Worm (Caenorhabditis elegans): ENCODE data around the gene C53D6.6.

The C53D6.6 gene

ce11 chrIV:9007947-9008346 lies 24.5 kb downstream of the C53D6.6 start:
- TF ChIP-seq F26F4.8 (GFP tag; conservative IDR thresholded peaks at IDR 0.05), result no peak
- no peak for TF ChIP-seq nhr-111 (GFP tag; optimal IDR thresholded peaks at IDR 0.05)
- TF ChIP-seq ceh-32 (tag; optimal IDR thresholded peaks at IDR 0.05; ENCODE audit: poor library complexity), result no peak
- TF ChIP-seq tag-97 (GFP tag; IDR thresholded peaks at IDR 0.05), result no peak
- no peak for TF ChIP-seq T26A8.4 (GFP tag; IDR thresholded peaks at IDR 0.05)
- TF ChIP-seq nhr-237 (tag; optimal IDR thresholded peaks at IDR 0.05), result no peak
- TF ChIP-seq madf-5 (GFP tag; IDR thresholded peaks at IDR 0.05), result no peak
- no peak for TF ChIP-seq snpc-4 (tag; optimal IDR thresholded peaks at IDR 0.05)
- TF ChIP-seq nhr-6 (tag; optimal IDR thresholded peaks at IDR 0.05), result no peak
- no peak for TF ChIP-seq rbr-2 (tag; optimal IDR thresholded peaks at IDR 0.05)
- TF ChIP-seq D1046.2 (GFP tag; IDR thresholded peaks at IDR 0.05), result no peak
- TF ChIP-seq ztf-11 (tag; optimal IDR thresholded peaks at IDR 0.05), result no peak
- TF ChIP-seq ctbp-1 (GFP tag; IDR thresholded peaks at IDR 0.05), result no peak
- no peak for TF ChIP-seq spr-1 (tag; optimal IDR thresholded peaks at IDR 0.05)
- no peak for TF ChIP-seq ZK546.5 (tag; optimal IDR thresholded peaks at IDR 0.05)
- no peak for TF ChIP-seq daf-8 (GFP tag; IDR thresholded peaks at IDR 0.05)
- no peak for TF ChIP-seq ceh-82 (tag; optimal IDR thresholded peaks at IDR 0.05)

- TF ChIP-seq nhr-76 (tag; optimal IDR thresholded peaks at IDR 0.05) (no peak), unc-62 (GFP tag; optimal IDR thresholded peaks at IDR 0.05 in 1 of 2) (peak in 1 of 2 experiments; percentile 69), unc-62 (tag; optimal IDR thresholded peaks at IDR 0.05) (no peak)
Measured at ce11 chrIV:9005310-9005709, 27.2 kb downstream of the C53D6.6 start, which contains the start of gene unc-129. Gene unc-129 (minus strand): TSS chrIV:9005410.

ce11 chrIV:9002636-9003035 lies 29.8 kb downstream of the C53D6.6 start, which contains the start of gene C53D6.8:
Gene C53D6.8 (minus strand): TSS chrIV:9002736.
- TF ChIP-seq arid-1 (GFP tag; conservative IDR thresholded peaks at IDR 0.05) (no peak), nhr-6 (tag; optimal IDR thresholded peaks at IDR 0.05) (no peak), attf-4 (tag; optimal IDR thresholded peaks at IDR 0.05) (no peak), ceh-82 (tag; optimal IDR thresholded peaks at IDR 0.05) (no peak), Y48G9A.11 (GFP tag; IDR thresholded peaks at IDR 0.05) (no peak), cey-2 (tag; optimal IDR thresholded peaks at IDR 0.05; ENCODE audit: borderline replicate concordance, insufficient read depth) (no peak)

- TF ChIP-seq nhr-77 (tag; optimal IDR thresholded peaks at IDR 0.05) (no peak), mxl-2 (GFP tag; conservative IDR thresholded peaks at IDR 0.05) (no peak), dve-1 (tag; optimal IDR thresholded peaks at IDR 0.05; ENCODE audit: insufficient read depth) (peak; percentile 36), F49E8.2 (tag; optimal IDR thresholded peaks at IDR 0.05; ENCODE audit: borderline replicate concordance) (peak; percentile 68), attf-4 (tag; optimal IDR thresholded peaks at IDR 0.05) (no peak), hlh-11 (tag; optimal IDR thresholded peaks at IDR 0.05) (no peak), set-16 (GFP tag; IDR thresholded peaks at IDR 0.05) (no peak), snpc-1.2 (GFP tag; IDR thresholded peaks at IDR 0.05) (peak; percentile 90), gei-8 (GFP tag; optimal IDR thresholded peaks at IDR 0.05) (no peak), nhr-102 (tag; optimal IDR thresholded peaks at IDR 0.05) (peak; percentile 32), nhr-25 (tag; optimal IDR thresholded peaks at IDR 0.05; ENCODE audit: borderline replicate concordance, insufficient read depth) (no peak), lim-7 (GFP tag; IDR thresholded peaks at IDR 0.05) (no peak), ZK337.2 (GFP tag; IDR thresholded peaks at IDR 0.05) (no peak), dmd-8 (GFP tag; IDR thresholded peaks at IDR 0.05) (no peak), jun-1 (tag; optimal IDR thresholded peaks at IDR 0.05) (no peak), arid-1 (GFP tag; conservative IDR thresholded peaks at IDR 0.05) (no peak), daf-19 (GFP tag; conservative IDR thresholded peaks at IDR 0.05) (no peak), saeg-2 (GFP tag; IDR thresholded peaks at IDR 0.05) (no peak), fos-1 (tag; optimal IDR thresholded peaks at IDR 0.05) (no peak), pqm-1 (tag; optimal IDR thresholded peaks at IDR 0.05) (no peak), ceh-62 (tag; optimal IDR thresholded peaks at IDR 0.05) (no peak), lin-29 (GFP tag; IDR thresholded peaks at IDR 0.05) (no peak), unc-62 (GFP tag; optimal IDR thresholded peaks at IDR 0.05 in 1 of 2) (no peak), unc-62 (tag; optimal IDR thresholded peaks at IDR 0.05) (no peak), snpc-4 (tag; optimal IDR thresholded peaks at IDR 0.05) (peak; percentile 40), hlh-30 (tag; optimal IDR thresholded peaks at IDR 0.05; ENCODE audit: insufficient read depth) (no peak), lin-38 (GFP tag; IDR thresholded peaks at IDR 0.05) (no peak), T20F7.1 (GFP tag; optimal IDR thresholded peaks at IDR 0.05) (no peak), madf-5 (GFP tag; IDR thresholded peaks at IDR 0.05) (no peak)
Measured at ce11 chrIV:9001184-9001583, 31.3 kb downstream of the C53D6.6 start.

Measured in whole organism, L4 larva.